Fruit fly (Drosophila melanogaster) whole organism, adult: ENCODE results near the gene Spn31A.

ENCODE experiments used
- CG7045 ChIP-seq: fragments of 200-800 bp; sonication (Bioruptor generic); optimal IDR thresholded peaks from 2 replicates; lab custom pipeline; 2017; ENCODE audit warnings: missing biosample characterization, mild to moderate bottlenecking, missing genetic modification characterization
- Mnt ChIP-seq: fragments of 200-800 bp; sonication (Bioruptor generic); optimal IDR thresholded peaks from 2 replicates; lab custom pipeline; 2016; ENCODE audit warnings: missing biosample characterization, mild to moderate bottlenecking, missing genetic modification characterization
- bab1 ChIP-seq: fragments of 200-800 bp; sonication (Bioruptor generic); optimal IDR thresholded peaks from 3 replicates; lab custom pipeline; 2019; ENCODE audit warnings: missing biosample characterization, mild to moderate bottlenecking, missing genetic modification characterization, moderate library complexity
- cic ChIP-seq: fragments of 200-800 bp; sonication (Bioruptor generic); optimal IDR thresholded peaks from 2 replicates; lab custom pipeline; 2017; ENCODE audit warnings: missing biosample characterization, mild to moderate bottlenecking, missing genetic modification characterization, moderate library complexity
- tj ChIP-seq: fragments of 200-800 bp; sonication (Bioruptor generic); optimal IDR thresholded peaks from 3 replicates; lab custom pipeline; 2017; ENCODE audit warnings: missing biosample characterization, mild to moderate bottlenecking, missing genetic modification characterization, moderate library complexity

DNA sequence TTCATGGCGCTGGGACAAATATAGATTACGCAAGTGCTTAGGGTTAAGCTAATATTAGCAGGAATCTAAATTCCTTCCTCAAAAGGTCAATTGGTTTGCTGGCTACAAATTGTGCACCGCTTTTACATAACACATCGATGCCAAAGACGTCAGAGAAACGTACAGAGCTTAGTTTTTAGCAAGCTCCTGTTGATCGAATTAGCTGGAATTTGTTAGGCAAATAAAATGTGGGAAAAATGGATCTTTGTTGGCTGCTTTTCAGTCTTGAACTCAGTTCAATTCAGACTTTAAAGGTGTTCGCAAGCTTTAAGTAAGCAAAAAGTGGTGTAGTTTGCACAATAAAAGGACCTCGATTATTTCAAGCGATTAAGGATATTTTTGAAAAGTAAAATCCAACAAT, 33.2 kb downstream of the Spn31A start, which contains the start of gene CG34109:
- no peak for TF ChIP-seq CG7045
- TF ChIP-seq tj: no peak
- no peak for TF ChIP-seq cic (GFP tag; lab: Kevin White, UChicago)
- TF ChIP-seq bab1 (GFP tag; lab: Kevin White, UChicago): no peak
- no peak for TF ChIP-seq Mnt
